Fruit fly (Drosophila melanogaster) whole organism, embryonic: ENCODE results near the gene Cpr64Ad.

Source experiments
- ATbp ChIP-seq: fragments of 200-800 bp; sonication (Bioruptor generic); optimal IDR thresholded peaks from 2 replicates; lab custom pipeline; 2017; ENCODE audit warnings: missing biosample characterization, mild to moderate bottlenecking, missing genetic modification characterization, missing genetic modification reagents
- Abd-B ChIP-seq: fragments of 200-800 bp; sonication (Bioruptor generic); optimal IDR thresholded peaks from 2 replicates; lab custom pipeline; 2018; ENCODE audit warnings: missing biosample characterization, mild to moderate bottlenecking, missing genetic modification characterization, moderate library complexity
- CG10431 ChIP-seq: fragments of 200-800 bp; sonication (Bioruptor generic); optimal IDR thresholded peaks from 3 replicates; lab custom pipeline; 2018; ENCODE audit warnings: missing biosample characterization, mild to moderate bottlenecking, missing genetic modification characterization
- CG11093 ChIP-seq: fragments of 200-800 bp; sonication (Bioruptor generic); IDR thresholded peaks from 3 replicates; pipeline ENCODE4 v1.3.6; 2022; ENCODE audit warnings: missing biosample characterization, missing genetic modification characterization
- CG11247 ChIP-seq: fragments of 200-800 bp; sonication (Bioruptor generic); IDR thresholded peaks from 2 replicates; pipeline ENCODE4 v1.3.6; 2022; ENCODE audit warnings: missing biosample characterization, missing genetic modification characterization
- CG11695 ChIP-seq: fragments of 200-800 bp; sonication (Bioruptor generic); IDR thresholded peaks from 3 replicates; pipeline ENCODE4 v1.3.6; 2022; ENCODE audit warnings: missing biosample characterization, missing genetic modification characterization
- CG12071 ChIP-seq: fragments of 200-800 bp; sonication (Bioruptor generic); optimal IDR thresholded peaks from 3 replicates; lab custom pipeline; 2018; ENCODE audit warnings: missing biosample characterization, mild to moderate bottlenecking, missing genetic modification characterization
- CG14965 ChIP-seq: fragments of 200-800 bp; sonication (Bioruptor generic); optimal IDR thresholded peaks from 2 replicates; lab custom pipeline; 2016; ENCODE audit warnings: missing biosample characterization, missing genetic modification characterization, borderline replicate concordance
- CG15601 ChIP-seq: fragments of 200-800 bp; sonication (Bioruptor generic); optimal IDR thresholded peaks from 3 replicates; lab custom pipeline; 2019; ENCODE audit warnings: missing biosample characterization, mild to moderate bottlenecking, missing genetic modification characterization, moderate library complexity
- CG17829 ChIP-seq: fragments of 200-800 bp; optimal IDR thresholded peaks from 2 replicates; lab custom pipeline; 2019; ENCODE audit warnings: missing biosample characterization, mild to moderate bottlenecking, missing genetic modification characterization, moderate library complexity
- CG17912 ChIP-seq: fragments of 200-800 bp; sonication (Bioruptor generic); optimal IDR thresholded peaks from 2 replicates; lab custom pipeline; 2018; ENCODE audit warnings: missing biosample characterization, mild to moderate bottlenecking, missing genetic modification characterization
- CG18599 ChIP-seq: fragments of 200-800 bp; sonication (Bioruptor generic); optimal IDR thresholded peaks from 3 replicates; lab custom pipeline; 2017; ENCODE audit warnings: missing biosample characterization, missing genetic modification characterization, mild to moderate bottlenecking, moderate library complexity, missing genetic modification reagents
- CG2875 ChIP-seq: fragments of 200-800 bp; sonication (Bioruptor generic); optimal IDR thresholded peaks from 2 replicates; lab custom pipeline; 2017; ENCODE audit warnings: missing biosample characterization, mild to moderate bottlenecking, missing genetic modification characterization, missing genetic modification reagents
- CG31365 ChIP-seq: fragments of 200-800 bp; sonication (Bioruptor generic); optimal IDR thresholded peaks from 2 replicates; lab custom pipeline; 2018; ENCODE audit warnings: missing biosample characterization, mild to moderate bottlenecking, missing genetic modification characterization
- CG4360 ChIP-seq: fragments of 200-800 bp; sonication (Bioruptor generic); IDR thresholded peaks from 2 replicates; pipeline ENCODE4 v1.3.6; 2022; ENCODE audit warnings: missing biosample characterization, missing genetic modification characterization
- CG6854 ChIP-seq: fragments of 200-800 bp; sonication (Bioruptor generic); optimal IDR thresholded peaks from 3 replicates; lab custom pipeline; 2017; ENCODE audit warnings: missing biosample characterization, mild to moderate bottlenecking, missing genetic modification characterization
- CG7271 ChIP-seq: fragments of 200-800 bp; sonication (Bioruptor generic); optimal IDR thresholded peaks from 2 replicates; lab custom pipeline; 2018; ENCODE audit warnings: missing biosample characterization, mild to moderate bottlenecking, missing genetic modification characterization, moderate library complexity
- CG7745 ChIP-seq: fragments of 200-800 bp; sonication (Bioruptor generic); optimal IDR thresholded peaks from 2 replicates; lab custom pipeline; 2018; ENCODE audit warnings: missing biosample characterization, mild to moderate bottlenecking, missing genetic modification characterization, moderate library complexity
- CG7963 ChIP-seq: fragments of 200-800 bp; sonication (Bioruptor generic); IDR thresholded peaks from 3 replicates; pipeline ENCODE4 v1.3.6; 2022; ENCODE audit warnings: missing biosample characterization, missing genetic modification characterization; ENCODE audit not compliant: partially characterized antibody
- CG8765 ChIP-seq: fragments of 200-800 bp; sonication (Bioruptor generic); IDR thresholded peaks from 2 replicates; pipeline ENCODE4 v1.3.6; 2022; ENCODE audit warnings: missing biosample characterization, missing genetic modification characterization
- Deaf1 ChIP-seq: fragments of 200-800 bp; optimal IDR thresholded peaks from 3 replicates; lab custom pipeline; 2019; ENCODE audit warnings: missing biosample characterization, mild to moderate bottlenecking, missing genetic modification characterization, moderate library complexity
- Dip2 ChIP-seq: fragments of 200-800 bp; sonication (Bioruptor generic); IDR thresholded peaks from 2 replicates; pipeline ENCODE4 v1.3.6; 2022; ENCODE audit warnings: missing biosample characterization, missing genetic modification characterization
- GATAe ChIP-seq: fragments of 200-800 bp; sonication (Bioruptor generic); conservative IDR thresholded peaks from 2 replicates; pipeline ENCODE4 v1.3.6; 2022; ENCODE audit warnings: missing biosample characterization, missing genetic modification characterization
- Gsc ChIP-seq: fragments of 200-800 bp; sonication (Bioruptor generic); IDR thresholded peaks from 2 replicates; pipeline ENCODE4 v1.3.6; 2022; ENCODE audit warnings: missing biosample characterization, missing genetic modification characterization
- H15 ChIP-seq: fragments of 200-800 bp; sonication (Bioruptor generic); IDR thresholded peaks from 3 replicates; pipeline ENCODE4 v1.3.6; 2022; ENCODE audit warnings: missing biosample characterization, missing genetic modification characterization
- H2.0 ChIP-seq: fragments of 200-800 bp; sonication (Bioruptor generic); IDR thresholded peaks from 2 replicates; pipeline ENCODE4 v1.3.6; 2022; ENCODE audit warnings: missing biosample characterization, missing genetic modification characterization
- HHEX ChIP-seq: fragments of 200-800 bp; sonication (Bioruptor generic); optimal IDR thresholded peaks from 3 replicates; lab custom pipeline; 2017; ENCODE audit warnings: missing biosample characterization, mild to moderate bottlenecking, missing genetic modification characterization, missing genetic modification reagents
- Max ChIP-seq: fragments of 200-800 bp; sonication (Bioruptor generic); optimal IDR thresholded peaks from 2 replicates; lab custom pipeline; 2016; ENCODE audit warnings: missing biosample characterization, mild to moderate bottlenecking, missing genetic modification characterization
- Trl ChIP-seq, 3 experiments: fragments of >200 bp in 2 of 3; fragments of 200-800 bp in 1 of 3; sonication (Bioruptor generic) in 1 of 3; optimal IDR thresholded peaks; 2 replicates in 1 of 3; 3 replicates in 2 of 3; lab custom pipeline; 2016 to 2017; ENCODE audit warnings: missing biosample characterization in 1 of 3, missing genetic modification characterization in 1 of 3
- YL-1 ChIP-seq: fragments of 200-800 bp; sonication (Bioruptor generic); optimal IDR thresholded peaks from 3 replicates; lab custom pipeline; 2017; ENCODE audit warnings: missing biosample characterization, mild to moderate bottlenecking, missing genetic modification characterization
- ap ChIP-seq: fragments of 200-800 bp; sonication (Bioruptor generic); IDR thresholded peaks from 2 replicates; pipeline ENCODE4 v1.3.6; 2022; ENCODE audit warnings: missing biosample characterization, missing genetic modification characterization
- ara ChIP-seq: fragments of 200-800 bp; sonication (Bioruptor generic); IDR thresholded peaks from 2 replicates; pipeline ENCODE4 v1.3.6; 2022; ENCODE audit warnings: missing biosample characterization, missing genetic modification characterization
- ase ChIP-seq: fragments of 200-800 bp; sonication (Bioruptor generic); IDR thresholded peaks from 3 replicates; pipeline ENCODE4 v1.3.6; 2022; ENCODE audit warnings: missing biosample characterization, missing genetic modification characterization
- ato ChIP-seq: fragments of 200-800 bp; sonication (Bioruptor generic); IDR thresholded peaks from 2 replicates; pipeline ENCODE4 v1.3.6; 2022; ENCODE audit warnings: missing biosample characterization, missing genetic modification characterization; ENCODE audit not compliant: partially characterized antibody
- btn ChIP-seq: fragments of 200-800 bp; sonication (Bioruptor generic); optimal IDR thresholded peaks from 2 replicates; lab custom pipeline; 2016; ENCODE audit warnings: missing biosample characterization, missing genetic modification characterization
- cato ChIP-seq: fragments of 200-800 bp; sonication (Bioruptor generic); optimal IDR thresholded peaks from 2 replicates; lab custom pipeline; 2016; ENCODE audit warnings: missing biosample characterization, missing genetic modification characterization, borderline replicate concordance
- chm ChIP-seq: fragments of 200-800 bp; sonication (Bioruptor generic); IDR thresholded peaks from 2 replicates; pipeline ENCODE4 v1.3.6; 2022; ENCODE audit warnings: missing biosample characterization, missing genetic modification characterization
- dmrt99B ChIP-seq: fragments of 200-800 bp; sonication (Bioruptor generic); optimal IDR thresholded peaks from 2 replicates; lab custom pipeline; 2018; ENCODE audit warnings: missing biosample characterization, mild to moderate bottlenecking, missing genetic modification characterization, moderate library complexity
- gsb-n ChIP-seq: fragments of 200-800 bp; sonication (Bioruptor generic); optimal IDR thresholded peaks from 3 replicates; lab custom pipeline; 2018; ENCODE audit warnings: missing biosample characterization, mild to moderate bottlenecking, missing genetic modification characterization
- insv ChIP-seq, 2 experiments: fragments of 200-800 bp; sonication (Bioruptor generic); optimal IDR thresholded peaks; 3 replicates each; lab custom pipeline; 2016 to 2018; ENCODE audit warnings: missing biosample characterization in 2 of 2, missing genetic modification characterization in 2 of 2
- klu ChIP-seq: fragments of 200-800 bp; sonication (Bioruptor generic); IDR thresholded peaks from 2 replicates; pipeline ENCODE4 v1.3.6; 2022; ENCODE audit warnings: missing biosample characterization, missing genetic modification characterization
- lilli ChIP-seq: fragments of 200-800 bp; sonication (Bioruptor generic); optimal IDR thresholded peaks from 3 replicates; lab custom pipeline; 2016; ENCODE audit warnings: missing biosample characterization, missing genetic modification characterization
- nau ChIP-seq: fragments of 200-800 bp; sonication (Bioruptor generic); optimal IDR thresholded peaks from 3 replicates; lab custom pipeline; 2017; ENCODE audit warnings: missing biosample characterization, mild to moderate bottlenecking, missing genetic modification characterization, missing genetic modification reagents
- org-1 ChIP-seq: fragments of 200-800 bp; sonication (Bioruptor generic); optimal IDR thresholded peaks from 2 replicates; lab custom pipeline; 2017; ENCODE audit warnings: missing biosample characterization, missing genetic modification characterization
- pita ChIP-seq: fragments of 200-800 bp; sonication (Bioruptor generic); optimal IDR thresholded peaks from 2 replicates; lab custom pipeline; 2017; ENCODE audit warnings: missing biosample characterization, mild to moderate bottlenecking, missing genetic modification characterization
- sc ChIP-seq, 3 experiments: fragments of >200 bp in 2 of 3; fragments of 200-800 bp in 1 of 3; sonication (Bioruptor generic) in 1 of 3; optimal IDR thresholded peaks; 2 replicates in 2 of 3; 3 replicates in 1 of 3; lab custom pipeline; 2017; ENCODE audit warnings: mild to moderate bottlenecking in 1 of 3, missing biosample characterization in 1 of 3, missing genetic modification characterization in 1 of 3, missing genetic modification reagents in 1 of 3
- tin ChIP-seq: fragments of 200-800 bp; sonication (Bioruptor generic); optimal IDR thresholded peaks from 3 replicates; lab custom pipeline; 2016; ENCODE audit warnings: missing biosample characterization, missing genetic modification characterization
- usp ChIP-seq: fragments of >200 bp; optimal IDR thresholded peaks from 2 replicates; lab custom pipeline; 2017; ENCODE audit warnings: missing biosample characterization, missing genetic modification characterization

Cpr64Ad gene

dm6 chr3L:4228187-4228836 lies 13.1 kb downstream of the Cpr64Ad start (continued):
- TF ChIP-seq YL-1 (GFP tag; lab: Kevin White, UChicago) (peak; percentile 83), CG7271 (tag; lab: Kevin White, UChicago) (peak; percentile 81), CG11247 (GFP tag; lab: Robert Waterston, UW) (peak; percentile 93), CG6854 (GFP tag; lab: Kevin White, UChicago) (peak; percentile 69), CG31365 (tag; lab: Kevin White, UChicago) (peak; percentile 76), CG12071 (GFP tag; lab: Kevin White, UChicago) (peak; percentile 94), ase (GFP tag; lab: Robert Waterston, UW) (peak; percentile 97), CG8765 (GFP tag; lab: Robert Waterston, UW) (peak; percentile 76; the same call in 1 of the 2 replicates), gsb-n (tag; lab: Kevin White, UChicago) (peak; percentile 97), CG4360 (GFP tag; lab: Robert Waterston, UW) (peak; percentile 86), CG17829 (tag; lab: Kevin White, UChicago) (peak; percentile 97), sc (optimal IDR thresholded peaks at IDR 0.05; lab: Kevin White, UChicago) (no peak), sc (GFP tag; optimal IDR thresholded peaks at IDR 0.05; lab: Kevin White, UChicago) (peak; percentile 95), CG15601 (tag; lab: Kevin White, UChicago) (peak; percentile 97), GATAe (GFP tag; lab: Robert Waterston, UW) (peak; percentile 49; the same call in 1 of the 2 replicates), CG17912 (GFP tag; lab: Kevin White, UChicago) (peak; percentile 96), ato (GFP tag; lab: Robert Waterston, UW) (no peak), pita (GFP tag; lab: Kevin White, UChicago) (no peak), ATbp (GFP tag; lab: Kevin White, UChicago) (peak; percentile 99), chm (GFP tag; lab: Robert Waterston, UW) (peak; percentile 98), CG7963 (GFP tag; lab: Robert Waterston, UW) (no peak), insv (GFP tag; optimal IDR thresholded peaks at IDR 0.05; lab: Kevin White, UChicago) (peak; percentile 32 to 62), klu (GFP tag; lab: Robert Waterston, UW) (peak; percentile 87), ara (GFP tag; lab: Robert Waterston, UW) (peak; percentile 98), Abd-B (GFP tag; lab: Kevin White, UChicago) (peak; percentile 98), CG18599 (GFP tag; lab: Kevin White, UChicago) (peak; percentile 93), Max (GFP tag; lab: Kevin White, UChicago) (peak; percentile 87), btn (GFP tag; lab: Kevin White, UChicago) (peak; percentile 97), Trl (optimal IDR thresholded peaks at IDR 0.05; lab: Kevin White, UChicago) (no peak), Trl (GFP tag; optimal IDR thresholded peaks at IDR 0.05; lab: Kevin White, UChicago) (peak; percentile 94), cato (GFP tag; lab: Kevin White, UChicago) (peak; percentile 90), HHEX (GFP tag; lab: Kevin White, UChicago) (peak; percentile 94), Deaf1 (peak; percentile 81), nau (GFP tag; lab: Kevin White, UChicago) (peak; percentile 94), Dip2 (GFP tag; lab: Robert Waterston, UW) (peak; percentile 48; the same call in 1 of the 2 replicates), CG7745 (tag; lab: Kevin White, UChicago) (peak; percentile 53), ap (GFP tag; lab: Robert Waterston, UW) (peak; percentile 97), dmrt99B (tag; lab: Kevin White, UChicago) (peak; percentile 98), CG14965 (GFP tag; lab: Kevin White, UChicago) (peak; percentile 72), Gsc (GFP tag; lab: Robert Waterston, UW) (peak; percentile 94), lilli (GFP tag; lab: Kevin White, UChicago) (peak; percentile 88), tin (GFP tag; lab: Kevin White, UChicago) (peak; percentile 97), org-1 (GFP tag; lab: Kevin White, UChicago) (peak; percentile 95), H2.0 (GFP tag; lab: Robert Waterston, UW) (peak; percentile 96), usp (GFP tag; lab: Kevin White, UChicago) (no peak), CG10431 (GFP tag; lab: Kevin White, UChicago) (peak; percentile 92), CG11093 (peak; percentile 94), CG11695 (peak; percentile 95), CG2875 (peak; percentile 98), H15 (peak; percentile 97)
